Fruit fly (Drosophila melanogaster) whole organism, embryonic: Measurements from ENCODE around the gene BuGZ.

Source experiments
- D ChIP-seq, 2 experiments: fragments of 200-800 bp in 1 of 2; fragments of >200 bp in 1 of 2; sonication (Bioruptor generic) in 1 of 2; optimal IDR thresholded peaks; 2 replicates in 1 of 2; 3 replicates in 1 of 2; lab custom pipeline; 2017; ENCODE audit warnings: mild to moderate bottlenecking in 1 of 2, missing biosample characterization in 1 of 2, missing genetic modification characterization in 1 of 2, missing genetic modification reagents in 1 of 2
- croc ChIP-seq: fragments of 200-800 bp; sonication (Bioruptor generic); conservative IDR thresholded peaks from 3 replicates; pipeline ENCODE4 v1.3.6; 2022; ENCODE audit warnings: missing biosample characterization, missing genetic modification characterization
- lola ChIP-seq, 3 experiments: fragments of >200 bp in 2 of 3; fragments of 200-800 bp in 1 of 3; sonication (Bioruptor generic) in 1 of 3; optimal IDR thresholded peaks; 2 replicates each; lab custom pipeline; 2017 to 2019; ENCODE audit warnings: missing biosample characterization in 3 of 3, missing genetic modification characterization in 3 of 3, mild to moderate bottlenecking in 1 of 3, moderate library complexity in 1 of 3
- psq ChIP-seq: fragments of 200-800 bp; sonication (Bioruptor generic); optimal IDR thresholded peaks from 2 replicates; lab custom pipeline; 2017; ENCODE audit warnings: missing biosample characterization, missing genetic modification characterization

dm6 chr2L:16787548-16787947 is 44.3 kb downstream of the BuGZ start:
- TF ChIP-seq D (optimal IDR thresholded peaks at IDR 0.05; lab: Kevin White, UChicago) (no peak), D (GFP tag; optimal IDR thresholded peaks at IDR 0.05; lab: Kevin White, UChicago) (no peak), croc (GFP tag; lab: Robert Waterston, UW) (no peak), lola (GFP tag; optimal IDR thresholded peaks at IDR 0.05; lab: Kevin White, UChicago) (no peak), psq (no peak)
